Worm (Caenorhabditis elegans): ENCODE measurements around the gene F22F4.4.

Gene F22F4.4

ce11 chrX:6026732-6027528 is 25.6 kb upstream of the F22F4.4 start:
- TF ChIP-seq blmp-1 (tag; optimal IDR thresholded peaks at IDR 0.05; ENCODE audit: insufficient read depth) (peak; percentile 92), nhr-21 (tag; optimal IDR thresholded peaks at IDR 0.05) (no peak)

DNA sequence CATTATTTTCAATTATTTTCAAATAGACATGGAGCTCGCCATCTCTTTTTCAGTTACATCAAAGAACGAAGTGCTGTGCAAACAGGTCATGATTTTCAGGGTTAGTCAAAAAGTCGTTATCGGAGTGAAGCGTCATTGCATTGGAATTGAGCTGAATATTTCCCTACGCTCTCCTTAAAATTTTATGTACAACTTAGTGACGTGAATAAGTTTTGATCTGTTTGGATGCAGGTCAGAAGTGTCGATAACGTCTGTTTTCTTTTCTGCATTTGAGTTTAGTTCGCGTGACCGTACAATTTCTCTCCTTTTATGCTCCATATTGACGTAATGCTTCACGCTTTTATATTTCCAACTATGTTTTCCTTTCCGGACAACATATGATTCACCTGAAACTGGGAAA is 23.6 kb upstream of the F22F4.4 start:
- TF ChIP-seq mdl-1 (tag; optimal IDR thresholded peaks at IDR 0.05) (no peak), sma-9 (GFP tag; optimal IDR thresholded peaks at IDR 0.05) (peak; percentile 60), sma-9 (tag; optimal IDR thresholded peaks at IDR 0.05) (no peak), nhr-237 (tag; optimal IDR thresholded peaks at IDR 0.05) (no peak), R02D3.7 (tag; optimal IDR thresholded peaks at IDR 0.05) (no peak), gmeb-1 (tag; optimal IDR thresholded peaks at IDR 0.05) (no peak), F13H6.1 (tag; optimal IDR thresholded peaks at IDR 0.05) (peak; percentile 10), lsy-2 (tag; optimal IDR thresholded peaks at IDR 0.05) (no peak), crh-2 (tag; optimal IDR thresholded peaks at IDR 0.05) (peak; percentile 52), ztf-11 (tag; optimal IDR thresholded peaks at IDR 0.05) (no peak), unc-39 (tag; optimal IDR thresholded peaks at IDR 0.05) (no peak), nhr-10 (tag; optimal IDR thresholded peaks at IDR 0.05) (no peak), nhr-129 (tag; optimal IDR thresholded peaks at IDR 0.05) (peak; percentile 14), aly-2 (tag; optimal IDR thresholded peaks at IDR 0.05) (no peak), mab-5 (tag; optimal IDR thresholded peaks at IDR 0.05) (no peak), nhr-11 (tag; optimal IDR thresholded peaks at IDR 0.05) (no peak), fos-1 (tag; optimal IDR thresholded peaks at IDR 0.05) (peak; percentile 83), lin-13 (GFP tag; optimal IDR thresholded peaks at IDR 0.05) (no peak)

ce11 chrX:6022469-6022868 is 21.1 kb upstream of the F22F4.4 start, which contains the start of gene lelo-3:
Gene lelo-3, minus strand, starts transcription at chrX:6022569.
- TF ChIP-seq Y55F3AM.14 (GFP tag; optimal IDR thresholded peaks at IDR 0.05): no peak
- no peak for TF ChIP-seq peb-1 (tag; optimal IDR thresholded peaks at IDR 0.05)
- no peak for TF ChIP-seq alr-1 (tag; optimal IDR thresholded peaks at IDR 0.05)
- TF ChIP-seq snpc-4 (tag; optimal IDR thresholded peaks at IDR 0.05): no peak
- TF ChIP-seq ceh-16 (tag; optimal IDR thresholded peaks at IDR 0.05): no peak

DNA sequence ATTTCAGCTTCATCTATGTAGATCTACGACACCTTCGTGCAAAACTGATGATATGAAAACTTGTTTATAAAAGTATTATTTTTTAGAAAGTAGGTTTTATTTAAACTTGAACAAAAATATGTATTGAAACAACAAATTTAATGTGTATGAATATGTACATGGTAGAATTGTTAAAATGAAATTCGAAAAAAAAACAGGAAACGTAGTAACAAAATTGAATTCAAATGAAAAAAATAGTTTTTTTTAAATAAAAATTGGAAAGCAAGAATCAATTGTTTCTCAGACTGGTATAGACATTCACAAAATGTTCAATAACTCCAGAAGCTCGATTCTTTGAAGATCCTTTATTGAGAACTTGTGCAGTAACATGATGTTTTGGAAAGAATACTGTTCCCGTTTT is 19.4 kb upstream of the F22F4.4 start:
- no peak for TF ChIP-seq ztf-1 (GFP tag; conservative IDR thresholded peaks at IDR 0.05)
- no peak for TF ChIP-seq C34F6.9 (tag; optimal IDR thresholded peaks at IDR 0.05)
- no peak for TF ChIP-seq nhr-23 (tag; optimal IDR thresholded peaks at IDR 0.05)
- no peak for TF ChIP-seq ceh-82 (tag; optimal IDR thresholded peaks at IDR 0.05)
- TF ChIP-seq ZK546.5 (tag; optimal IDR thresholded peaks at IDR 0.05): no peak
- no peak for TF ChIP-seq R02D3.7 (tag; optimal IDR thresholded peaks at IDR 0.05)
- TF ChIP-seq gmeb-1 (tag; optimal IDR thresholded peaks at IDR 0.05): no peak
- TF ChIP-seq nhr-6 (tag; optimal IDR thresholded peaks at IDR 0.05): no peak

DNA sequence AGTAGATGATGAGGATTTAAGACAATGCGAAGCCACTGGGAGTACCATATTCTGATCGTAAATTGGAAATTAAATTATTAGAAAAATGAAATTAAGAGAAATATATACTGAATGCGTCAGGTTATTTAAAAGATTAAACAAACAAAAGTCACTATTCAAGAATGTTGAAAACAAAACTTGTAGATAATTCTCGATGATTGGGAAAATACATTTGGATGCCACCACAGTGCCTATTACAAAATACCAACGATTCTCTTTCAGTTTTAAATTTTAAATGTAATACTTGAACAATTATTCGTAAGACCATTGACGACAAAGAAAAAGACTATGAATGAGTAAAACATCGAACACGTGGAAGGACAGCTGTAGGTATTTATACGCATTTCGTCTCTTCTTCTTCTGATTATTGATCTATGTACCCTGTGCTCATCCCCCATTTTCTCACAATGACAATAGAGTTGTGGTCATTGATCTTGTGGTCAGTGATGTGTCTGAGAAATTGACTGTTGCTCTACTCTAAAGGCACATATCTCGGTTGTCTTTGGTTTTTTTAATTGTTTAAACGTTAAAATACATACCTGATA is 18.6 kb upstream of the F22F4.4 start, which contains the start of gene C09B8.4:
Gene C09B8.4, minus strand, starts transcription at position 51 of the 584 bp plus-strand sequence.
- peak; percentile 71 for TF ChIP-seq sma-9 (GFP tag; optimal IDR thresholded peaks at IDR 0.05)
- no peak for TF ChIP-seq sma-9 (tag; optimal IDR thresholded peaks at IDR 0.05)
- peak in 1 of 2 experiments; percentile 26 for TF ChIP-seq lsy-2 (tag; optimal IDR thresholded peaks at IDR 0.05)
- TF ChIP-seq egl-27 (tag; optimal IDR thresholded peaks at IDR 0.05): no peak
- TF ChIP-seq crh-2 (tag; optimal IDR thresholded peaks at IDR 0.05): peak; percentile 13
- TF ChIP-seq fos-1 (tag; optimal IDR thresholded peaks at IDR 0.05): no peak
- TF ChIP-seq F13H6.1 (tag; optimal IDR thresholded peaks at IDR 0.05): peak; percentile 65
- no peak for TF ChIP-seq mdl-1 (tag; optimal IDR thresholded peaks at IDR 0.05)
- TF ChIP-seq unc-39 (tag; optimal IDR thresholded peaks at IDR 0.05): no peak
- TF ChIP-seq nhr-129 (tag; optimal IDR thresholded peaks at IDR 0.05): peak; percentile 61

DNA sequence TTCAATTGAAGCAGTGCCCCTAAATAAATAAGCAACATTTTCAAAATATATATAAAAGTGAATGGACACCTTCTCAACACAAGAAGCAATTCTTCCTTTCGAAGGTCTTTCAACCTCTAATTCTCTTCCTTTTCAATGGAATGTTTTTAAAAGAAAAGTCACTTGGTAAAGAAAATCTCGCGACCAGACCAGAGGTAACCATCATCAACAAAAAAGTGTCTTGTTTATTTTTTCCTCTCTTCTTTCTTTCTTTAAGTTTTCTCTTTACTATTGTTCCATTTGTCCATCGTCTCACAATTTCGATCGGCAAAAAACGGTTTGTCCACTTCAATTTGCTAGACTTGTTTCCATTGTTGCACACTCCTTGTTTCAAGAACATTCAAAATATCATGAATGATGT is 13.8 kb upstream of the F22F4.4 start, which contains the start of gene C09B8.8:
Gene C09B8.8, plus strand, starts transcription at position 397 of the 400 bp plus-strand sequence.
- no peak for TF ChIP-seq aly-2 (tag; optimal IDR thresholded peaks at IDR 0.05)
- TF ChIP-seq nhr-25 (tag; optimal IDR thresholded peaks at IDR 0.05): peak; percentile 35
